Worm (Caenorhabditis elegans) whole organism, dauer: ENCODE measurements around the gene eol-1.

Experiments used
- unc-62 ChIP-seq: sonication (generic microtip); optimal IDR thresholded peaks from 2 replicates; lab custom pipeline; 2017; ENCODE audit warnings: missing biosample characterization, missing genetic modification reagents, missing genetic modification characterization

eol-1 gene

DNA sequence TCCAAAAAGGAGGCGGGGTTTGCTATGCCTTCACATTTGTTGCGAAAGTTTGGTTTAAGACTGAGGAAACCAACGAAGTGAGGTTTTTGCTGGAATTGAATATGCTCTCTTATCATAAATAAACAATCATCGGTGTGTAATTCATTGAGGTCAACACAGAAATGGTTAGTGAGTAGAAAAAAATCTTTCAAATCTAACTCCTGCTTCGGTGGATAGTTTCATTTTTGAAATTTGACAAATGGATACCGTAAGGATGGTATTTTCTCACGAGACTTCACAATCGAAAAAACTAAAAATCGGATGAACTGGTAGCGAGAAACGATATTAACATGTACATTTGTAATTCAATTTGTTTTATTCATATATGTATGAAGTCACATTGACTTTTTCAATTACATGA lies at the start of gene eol-1:
TSS of gene eol-1 (minus strand) at position 101 of the 400 bp plus-strand sequence.
- TF ChIP-seq unc-62, result no peak

DNA sequence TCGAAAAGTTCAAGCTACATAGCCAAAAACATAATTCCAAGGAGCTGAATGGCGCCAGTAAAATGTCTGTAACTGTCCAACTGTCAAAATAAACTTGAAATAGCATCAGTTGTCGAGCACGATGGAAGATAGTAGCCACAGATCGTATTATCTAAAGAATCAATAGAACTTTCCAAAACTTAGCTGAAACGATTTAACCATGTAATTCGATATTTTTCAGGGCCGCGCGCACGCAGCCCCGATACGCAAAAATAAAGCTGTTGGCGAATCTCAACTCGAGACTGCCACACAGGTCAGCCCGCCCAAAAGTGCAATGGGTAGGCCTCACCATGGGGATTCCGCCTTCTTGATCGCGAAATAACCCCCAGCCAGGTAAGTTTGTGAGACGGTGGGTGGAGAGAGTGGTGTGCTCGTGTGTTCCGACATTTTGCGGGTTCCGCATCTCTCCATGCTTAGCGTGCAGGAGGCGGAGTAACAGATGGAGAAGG lies 47.6 kb upstream of the eol-1 start:
- no peak for TF ChIP-seq unc-62

DNA sequence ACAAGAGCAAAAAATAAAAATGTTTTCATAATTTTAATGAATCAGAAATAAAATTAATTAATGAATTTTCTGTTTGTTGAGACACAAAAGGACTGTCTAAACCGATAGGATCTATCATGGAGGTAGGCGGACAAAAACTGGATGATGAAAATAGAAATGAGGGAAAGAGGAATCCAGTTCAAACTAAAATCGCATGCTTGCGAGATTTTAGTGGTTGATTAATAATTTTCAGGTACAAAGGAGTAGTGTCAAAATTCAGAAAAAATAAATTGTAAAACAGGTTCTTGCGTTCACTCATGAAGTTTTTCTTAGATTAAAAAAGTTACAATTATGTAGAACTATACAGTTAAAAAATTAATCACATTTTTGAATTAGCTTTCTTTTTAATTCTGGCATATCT lies 46.7 kb upstream of the eol-1 start, which contains the start of gene T08G5.3:
TSS of gene T08G5.3 (minus strand) at position 101 of the 400 bp plus-strand sequence.
- no peak for TF ChIP-seq unc-62

DNA sequence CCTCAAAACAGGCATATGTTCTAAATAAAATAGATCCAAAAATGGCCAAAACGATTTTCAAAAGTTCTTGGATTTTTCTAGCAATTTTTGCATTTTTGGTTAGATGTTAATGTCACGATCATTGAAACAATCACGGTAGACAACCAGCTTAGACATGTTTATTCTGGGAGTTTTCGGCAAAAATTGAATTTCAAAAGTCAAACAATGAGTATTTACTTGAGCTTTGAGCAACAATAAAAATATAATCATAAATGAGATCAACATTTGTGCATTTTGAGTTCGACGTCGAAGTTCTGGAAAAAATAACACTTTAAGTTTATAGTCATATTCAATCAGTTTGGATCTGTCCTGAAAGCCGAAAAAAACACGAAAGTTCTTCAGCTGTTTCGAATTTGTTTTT lies 45.5 kb upstream of the eol-1 start, which contains the start of gene T08G5.2:
TSS of gene T08G5.2 (minus strand) at position 101 of the 400 bp plus-strand sequence.
- no peak for TF ChIP-seq unc-62

DNA sequence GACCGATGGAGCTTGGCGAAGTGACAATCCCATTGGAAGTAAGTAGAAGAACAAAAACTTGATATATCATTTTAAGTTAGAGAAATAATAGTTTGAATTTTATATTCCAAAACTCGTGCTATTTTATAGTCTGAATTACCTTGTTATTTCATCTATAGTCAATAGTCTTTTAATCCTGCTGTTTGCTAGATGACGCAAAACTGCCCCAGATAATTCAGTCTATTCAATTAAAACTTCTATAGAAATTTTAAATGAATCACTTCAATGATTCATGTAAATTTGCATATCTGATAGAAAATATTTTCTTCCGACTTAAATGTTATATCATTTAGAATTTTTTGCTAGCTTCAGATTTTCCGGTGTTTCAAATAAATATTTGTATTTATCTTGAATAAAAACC lies 42.4 kb upstream of the eol-1 start, which contains the start of gene T08G5.15:
TSS of gene T08G5.15 (minus strand) at position 101 of the 400 bp plus-strand sequence.
- no peak for TF ChIP-seq unc-62

DNA sequence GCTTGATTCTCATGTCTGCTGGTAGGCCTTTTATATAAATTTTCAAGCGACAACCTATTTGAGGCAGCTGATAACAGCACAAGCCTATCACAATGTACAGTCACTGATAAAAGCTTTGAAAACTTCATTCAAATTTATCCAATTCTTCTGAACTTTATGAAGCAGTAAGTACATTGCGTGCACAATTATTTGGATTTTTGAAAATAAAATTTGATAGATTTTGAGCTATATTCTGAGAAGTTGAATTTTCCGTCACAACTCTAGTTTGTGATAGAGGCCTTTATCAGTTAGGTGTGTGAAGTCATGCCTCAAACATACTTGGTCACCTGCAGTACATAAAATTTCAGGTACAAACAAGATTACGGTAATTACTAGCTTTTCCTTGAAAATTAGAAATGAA lies 37.9 kb upstream of the eol-1 start, which contains the start of the genes mtl-2 and T08G5.1:
TSS of gene mtl-2 (minus strand) at position 34 of the 400 bp plus-strand sequence.
TSS of gene T08G5.1 (plus strand) at position 127 of the 400 bp plus-strand sequence.
- no peak for TF ChIP-seq unc-62

DNA sequence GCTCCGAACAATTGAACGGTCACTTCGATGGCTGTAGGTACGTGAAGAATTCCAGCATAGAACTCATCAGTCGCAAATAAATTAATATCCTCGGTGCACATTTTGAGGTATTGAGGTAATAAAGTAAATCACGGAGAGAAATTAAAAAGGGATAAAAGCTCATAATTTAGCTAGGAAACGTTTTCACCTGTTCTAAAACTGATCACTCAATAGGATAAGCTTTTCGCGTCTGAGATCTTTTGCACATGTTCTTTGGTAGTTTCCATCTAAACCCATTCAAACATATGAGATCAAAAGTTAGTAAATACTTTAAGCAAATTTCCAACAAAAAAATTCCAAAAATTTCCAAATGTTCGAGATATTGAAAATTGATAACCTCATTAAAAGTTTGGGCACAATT lies 36.8 kb upstream of the eol-1 start, which contains the start of gene srh-308:
TSS of gene srh-308 (minus strand) at position 101 of the 400 bp plus-strand sequence.
- TF ChIP-seq unc-62, result no peak

DNA sequence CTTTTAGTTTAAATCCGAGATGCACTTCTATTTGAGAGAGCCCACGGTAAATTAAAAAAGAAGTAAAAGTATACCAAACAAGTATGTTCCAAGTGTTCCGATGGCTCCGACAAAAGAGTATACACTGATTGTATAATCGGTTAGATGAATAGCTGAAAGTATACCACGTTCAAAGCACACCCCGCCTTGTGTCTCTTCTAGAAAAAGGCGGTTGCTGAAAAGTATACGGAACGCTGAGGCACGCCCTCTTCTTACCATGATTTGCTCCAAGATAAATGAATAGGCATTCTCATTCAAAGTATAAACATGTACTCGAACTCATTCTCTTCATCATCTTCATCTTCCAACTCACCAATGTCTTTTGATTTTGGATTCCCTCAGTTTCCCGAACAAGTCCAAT lies 33.7 kb upstream of the eol-1 start, which contains the start of gene end-3:
TSS of gene end-3 (plus strand) at position 301 of the 400 bp plus-strand sequence.
- no peak for TF ChIP-seq unc-62

DNA sequence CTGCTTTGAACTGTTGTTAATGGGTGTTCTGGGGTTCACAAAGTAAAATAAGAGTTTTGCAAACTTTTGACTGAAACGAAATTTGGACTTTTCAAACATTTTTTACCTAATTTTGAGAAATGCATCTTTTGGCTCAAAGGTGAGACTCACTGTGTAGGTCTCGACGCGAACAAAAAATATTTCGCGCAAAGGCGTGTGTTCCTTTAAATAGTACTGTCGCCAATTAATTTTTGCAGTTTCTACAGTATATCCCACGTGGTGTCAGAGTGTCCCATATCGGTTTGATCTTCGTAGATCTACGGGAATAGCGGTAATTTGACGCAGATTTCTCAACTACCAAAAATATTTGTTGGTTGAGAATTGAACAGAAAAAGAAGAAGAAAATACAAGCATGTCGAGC lies 32.9 kb upstream of the eol-1 start:
- TF ChIP-seq unc-62, result no peak

DNA sequence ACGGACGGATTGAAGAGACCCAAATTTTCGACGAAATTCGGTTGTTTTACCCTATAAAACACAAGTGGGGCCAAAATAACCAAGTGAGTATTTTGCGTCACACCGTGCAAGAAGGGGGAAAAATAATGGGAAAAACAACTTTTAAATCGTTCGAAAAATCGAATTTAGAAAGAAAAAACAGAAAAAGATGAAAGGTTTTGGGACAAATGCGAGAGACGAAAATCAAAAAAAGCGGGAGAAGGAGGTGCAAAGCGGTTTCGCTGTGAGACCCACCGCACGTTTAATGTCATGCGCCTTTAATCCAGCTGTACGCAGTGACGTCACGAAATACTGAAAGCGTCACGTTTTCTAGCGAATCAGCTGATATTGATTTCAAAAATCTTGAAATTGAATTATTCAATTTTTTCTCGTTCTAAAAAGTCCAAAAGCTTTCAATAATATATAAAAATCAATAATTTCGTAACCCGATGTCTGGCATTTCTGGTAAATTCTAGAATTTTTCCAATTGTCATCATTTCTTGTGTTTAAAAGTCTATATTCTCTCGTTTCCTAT lies 31.4 kb upstream of the eol-1 start, which contains the start of the genes ddx-17 and aip-1:
TSS of gene ddx-17 (minus strand) at position 51 of the 553 bp plus-strand sequence.
TSS of gene aip-1 (plus strand) at position 332 of the 553 bp plus-strand sequence.
- TF ChIP-seq unc-62, result no peak

DNA sequence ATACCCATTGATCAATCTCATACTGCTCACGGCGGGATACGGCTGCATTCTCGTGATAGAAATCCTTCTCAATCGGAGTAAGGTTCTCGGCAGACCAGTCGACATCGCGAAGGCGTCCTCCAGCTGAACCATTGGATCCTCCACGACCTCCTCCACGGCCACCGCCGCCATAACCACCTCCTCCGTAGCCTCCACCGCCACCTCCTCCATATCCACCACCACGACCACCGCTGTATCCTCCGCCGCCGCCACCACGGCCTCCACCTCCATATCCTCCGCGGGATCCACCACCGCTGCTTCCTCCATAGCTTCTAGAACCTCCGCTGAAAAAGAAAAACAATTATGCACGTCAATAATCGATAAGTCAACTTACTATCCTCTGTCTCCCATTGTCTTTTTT lies 30.7 kb upstream of the eol-1 start:
- TF ChIP-seq unc-62, result no peak

DNA sequence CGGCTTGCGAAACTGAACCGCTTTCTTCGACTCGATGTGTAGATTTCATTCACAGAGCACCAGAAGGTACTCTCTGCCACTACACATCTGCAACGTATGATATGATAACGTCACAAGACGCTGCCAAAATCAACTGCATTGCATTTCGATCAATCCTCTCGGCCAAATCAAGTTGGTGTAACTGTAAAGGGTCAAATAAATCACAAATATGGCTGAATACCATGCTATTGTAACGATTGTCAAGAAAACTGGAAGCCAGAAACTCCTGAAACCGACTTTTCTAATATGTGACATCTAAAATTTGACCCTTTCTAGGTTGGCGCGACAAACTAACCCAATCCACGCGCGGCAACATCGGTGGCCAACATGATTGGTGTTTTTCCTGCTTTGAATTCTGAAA lies 29.3 kb upstream of the eol-1 start:
- no peak for TF ChIP-seq unc-62

DNA sequence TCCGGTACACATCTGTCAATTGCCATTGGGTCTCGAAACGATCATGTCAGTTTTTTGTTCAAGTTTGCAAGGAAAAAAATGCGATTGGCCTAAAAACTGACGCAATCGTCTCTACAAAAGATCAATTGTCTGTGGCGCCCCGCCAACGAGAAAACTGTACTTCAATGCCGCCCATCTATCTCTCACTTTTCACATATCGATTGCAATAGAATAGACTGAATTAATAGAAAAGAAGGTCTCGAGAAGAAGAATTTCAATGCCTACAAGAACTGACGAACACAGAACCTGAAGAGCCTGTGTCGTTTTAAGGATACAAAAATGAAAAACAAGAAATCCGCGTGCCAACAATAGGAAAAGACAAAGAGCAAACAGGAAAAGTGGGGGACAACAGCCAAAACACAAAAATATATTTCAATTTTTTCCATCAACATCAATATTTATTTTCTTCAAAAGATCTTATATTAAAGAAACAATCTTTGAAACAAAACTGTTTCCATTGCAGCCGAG lies 27.7 kb upstream of the eol-1 start:
- no peak for TF ChIP-seq unc-62

DNA sequence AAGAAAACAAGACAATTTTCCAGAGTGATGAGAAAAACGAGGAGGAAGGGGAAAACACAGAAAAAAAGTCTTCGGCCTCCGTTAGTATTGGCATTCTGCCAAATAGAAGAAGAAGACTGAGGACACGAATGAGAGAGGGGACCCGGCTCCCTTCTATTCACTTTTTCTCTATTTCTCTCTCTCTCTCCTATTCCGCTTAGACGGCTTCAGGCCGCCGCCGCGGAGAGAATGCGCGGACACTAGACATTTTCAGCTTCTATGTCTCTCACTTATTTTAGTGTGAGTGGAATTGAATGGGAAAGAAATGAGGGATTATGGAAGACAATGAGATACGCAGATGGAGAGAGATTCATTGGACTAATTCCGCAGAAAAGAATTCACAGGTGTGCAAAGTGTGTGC lies 26.1 kb upstream of the eol-1 start:
- TF ChIP-seq unc-62, result no peak

DNA sequence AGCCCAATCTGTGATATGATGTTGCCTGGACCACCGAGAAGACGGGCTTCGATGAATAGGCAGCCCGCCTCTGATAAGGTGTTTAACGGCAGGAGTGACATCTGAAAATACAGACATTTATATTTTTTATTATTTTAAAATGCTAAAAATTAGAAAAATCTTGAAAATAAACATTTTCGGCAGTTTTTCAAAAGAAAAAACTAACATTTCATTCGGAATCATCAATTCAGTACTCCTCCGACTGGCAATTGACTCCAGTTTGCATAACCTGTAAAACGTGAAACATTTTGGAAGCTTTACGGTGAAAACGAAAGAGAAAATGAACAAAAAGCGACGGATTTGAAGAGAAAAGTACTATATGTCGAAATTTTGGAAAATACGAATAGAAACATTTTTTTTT lies 25.1 kb upstream of the eol-1 start, which contains the start of gene ric-7:
TSS of gene ric-7 (minus strand) at position 101 of the 400 bp plus-strand sequence.
- TF ChIP-seq unc-62, result no peak

DNA sequence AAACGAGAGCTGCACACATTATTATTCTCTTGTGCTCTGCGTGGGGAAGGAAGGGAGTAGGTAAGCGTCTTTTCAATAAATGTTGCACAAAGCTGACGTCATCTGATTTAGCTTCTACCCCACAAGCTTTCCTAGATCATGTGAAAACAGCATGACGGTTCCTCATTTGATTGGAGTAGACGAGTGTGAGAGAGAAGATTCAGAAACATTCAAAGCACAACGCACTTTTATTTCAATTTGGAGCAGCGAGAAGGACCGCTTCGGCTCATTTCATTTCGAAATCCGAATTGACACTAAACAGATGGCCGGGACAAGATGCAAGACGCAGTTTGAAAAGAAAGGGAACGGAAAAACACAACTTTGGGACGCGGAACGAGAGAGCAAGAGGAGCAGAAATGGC lies 23.6 kb upstream of the eol-1 start:
- TF ChIP-seq unc-62, result no peak

DNA sequence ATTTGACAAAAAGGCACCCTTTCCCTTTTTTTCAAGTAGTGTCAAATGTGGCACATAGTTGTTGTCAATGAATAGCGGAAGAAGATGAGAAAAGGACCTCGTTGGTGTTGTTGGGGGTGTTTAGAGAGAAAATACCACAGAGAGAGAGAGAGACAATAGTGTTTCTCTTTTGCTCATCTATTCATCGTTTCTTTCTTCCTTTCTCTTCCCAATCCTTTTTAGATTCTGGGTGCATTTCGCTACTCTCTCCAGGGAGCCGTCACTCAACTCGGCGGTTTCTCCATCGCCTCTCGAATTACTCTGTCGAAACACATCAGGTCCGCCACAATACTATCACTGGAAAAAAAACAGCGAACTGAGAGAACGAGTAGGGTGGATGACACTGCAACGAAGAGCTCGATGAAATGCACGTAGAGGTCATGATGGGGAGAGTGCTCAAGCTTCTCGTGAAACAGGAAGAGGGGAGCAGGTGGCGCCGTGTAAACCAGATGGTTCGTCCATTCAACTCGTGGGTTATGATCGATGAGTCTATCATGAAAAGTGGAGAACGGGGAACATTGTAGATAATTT lies 23.0 kb upstream of the eol-1 start:
- TF ChIP-seq unc-62, result no peak

DNA sequence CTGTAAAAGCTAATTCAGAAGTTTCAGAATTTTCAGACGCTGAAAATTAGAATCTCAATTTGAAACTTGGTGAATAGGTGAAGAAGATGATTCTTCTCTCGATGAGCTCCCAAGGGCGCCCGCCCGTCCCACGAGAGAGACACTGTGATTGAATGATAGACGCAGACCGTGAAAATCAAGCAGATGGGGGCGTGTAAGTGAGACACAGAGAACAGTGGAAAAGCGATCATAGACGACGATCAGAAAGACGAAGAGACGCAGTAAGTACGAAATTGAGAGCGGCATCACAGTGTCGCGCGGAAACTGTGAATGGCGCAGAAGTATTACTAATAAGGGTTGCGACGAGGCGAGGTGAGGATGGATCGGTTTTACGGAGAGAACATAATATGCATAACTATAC lies 21.7 kb upstream of the eol-1 start:
- TF ChIP-seq unc-62, result no peak
